Fruit fly (Drosophila melanogaster): ENCODE results near the gene dl.

The dl gene

dm6 chr2L:17425005-17425404, 25.2 kb downstream of the dl start:
- no peak for TF ChIP-seq Dfd (GFP tag; optimal IDR thresholded peaks at IDR 0.05)
- TF ChIP-seq h (GFP tag; optimal IDR thresholded peaks at IDR 0.05) = no peak
- no peak for TF ChIP-seq sage (GFP tag; optimal IDR thresholded peaks at IDR 0.05)
- TF ChIP-seq Myc (optimal IDR thresholded peaks at IDR 0.05) = no peak

DNA sequence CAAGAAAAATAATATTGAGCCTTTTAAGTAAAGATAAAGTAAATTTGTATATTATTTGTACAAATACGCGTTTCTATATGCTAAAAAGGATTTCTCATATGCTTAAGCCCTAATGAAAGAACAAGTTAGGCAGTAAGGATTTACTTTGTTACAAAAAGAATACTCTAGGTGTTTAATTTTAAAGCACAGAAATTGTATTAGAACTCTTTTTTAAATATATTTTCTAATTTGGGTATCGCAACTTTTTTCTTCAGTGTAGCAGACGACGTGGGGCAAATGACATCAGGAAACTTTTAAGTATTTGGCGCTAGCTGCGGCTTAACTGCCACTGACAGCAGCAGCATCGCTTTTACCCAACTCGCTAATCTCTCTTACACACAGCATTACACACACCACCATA, 28.1 kb downstream of the dl start:
- TF ChIP-seq Rel (GFP tag; optimal IDR thresholded peaks at IDR 0.05) (no peak), Rel (tag; optimal IDR thresholded peaks at IDR 0.05) (no peak)

DNA sequence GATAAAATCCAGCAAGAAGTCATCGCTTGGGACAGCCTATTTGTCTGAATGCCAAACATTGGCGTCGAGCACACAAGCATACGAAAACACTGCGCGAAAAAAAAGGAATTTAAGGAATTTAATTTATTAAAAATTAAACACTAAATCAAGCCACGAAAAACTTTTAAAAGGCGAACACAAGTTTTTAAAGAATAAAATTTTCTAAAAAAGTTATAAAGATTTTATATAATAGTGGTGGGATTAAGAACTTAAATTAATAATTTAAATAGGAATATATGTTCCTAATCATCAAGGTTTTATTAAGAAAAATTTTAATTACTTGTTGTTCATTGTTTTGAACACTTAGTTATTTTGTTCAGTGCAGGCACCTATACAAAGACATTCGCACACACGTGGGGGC, 28.8 kb downstream of the dl start:
- TF ChIP-seq fru (GFP tag; optimal IDR thresholded peaks at IDR 0.05) (peak; percentile 47), psq (GFP tag; optimal IDR thresholded peaks at IDR 0.05) (peak; percentile 62), Dif (GFP tag; optimal IDR thresholded peaks at IDR 0.05; ENCODE audit: partially characterized antibody) (no peak), CG9705 (GFP tag; optimal IDR thresholded peaks at IDR 0.05) (no peak), foxo (GFP tag; optimal IDR thresholded peaks at IDR 0.05) (peak in 1 of 2 experiments; percentile 18), brk (GFP tag; optimal IDR thresholded peaks at IDR 0.05) (no peak), Myc (optimal IDR thresholded peaks at IDR 0.05) (no peak), pan (optimal IDR thresholded peaks at IDR 0.05) (no peak), rgr (GFP tag; optimal IDR thresholded peaks at IDR 0.05) (peak; percentile 35), Hr83 (GFP tag; optimal IDR thresholded peaks at IDR 0.05; ENCODE audit: poor library complexity, severe bottlenecking) (no peak), CrebA (GFP tag; optimal IDR thresholded peaks at IDR 0.05; ENCODE audit: borderline replicate concordance) (no peak), HLH106 (tag; optimal IDR thresholded peaks at IDR 0.05) (peak; percentile 65), ey (GFP tag; optimal IDR thresholded peaks at IDR 0.05) (no peak), Hr78 (GFP tag; optimal IDR thresholded peaks at IDR 0.05) (no peak), OdsH (GFP tag; optimal IDR thresholded peaks at IDR 0.05) (peak; percentile 4), Hnf4 (GFP tag; optimal IDR thresholded peaks at IDR 0.05) (no peak), sage (GFP tag; optimal IDR thresholded peaks at IDR 0.05) (no peak), dmrt93B (GFP tag; optimal IDR thresholded peaks at IDR 0.05) (peak; percentile 36)

dm6 chr2L:17420419-17420818, 29.7 kb downstream of the dl start:
- TF ChIP-seq Hr83 (GFP tag; optimal IDR thresholded peaks at IDR 0.05; ENCODE audit: poor library complexity, severe bottlenecking) (no peak), Rel (GFP tag; optimal IDR thresholded peaks at IDR 0.05) (no peak), Rel (tag; optimal IDR thresholded peaks at IDR 0.05) (peak; percentile 98)

- TF ChIP-seq dl (GFP tag; optimal IDR thresholded peaks at IDR 0.05; ENCODE audit: insufficient read depth in 1 of 2, partially characterized antibody in 2 of 2) (no peak), lola (GFP tag; optimal IDR thresholded peaks at IDR 0.05) (no peak), pan (optimal IDR thresholded peaks at IDR 0.05) (no peak), GATAd (GFP tag; optimal IDR thresholded peaks at IDR 0.05) (no peak), fru (GFP tag; optimal IDR thresholded peaks at IDR 0.05) (no peak), br (GFP tag; optimal IDR thresholded peaks at IDR 0.05) (no peak), ey (GFP tag; optimal IDR thresholded peaks at IDR 0.05) (no peak), Hnf4 (GFP tag; optimal IDR thresholded peaks at IDR 0.05) (no peak), CrebA (GFP tag; optimal IDR thresholded peaks at IDR 0.05; ENCODE audit: borderline replicate concordance) (no peak), HLH106 (tag; optimal IDR thresholded peaks at IDR 0.05) (no peak), OdsH (GFP tag; optimal IDR thresholded peaks at IDR 0.05) (no peak), N (GFP tag; optimal IDR thresholded peaks at IDR 0.05) (no peak), jim (GFP tag; optimal IDR thresholded peaks at IDR 0.05) (no peak), sage (GFP tag; optimal IDR thresholded peaks at IDR 0.05) (no peak), Mio (GFP tag; optimal IDR thresholded peaks at IDR 0.05) (no peak), Jra (GFP tag; optimal IDR thresholded peaks at IDR 0.05) (no peak), psq (GFP tag; optimal IDR thresholded peaks at IDR 0.05) (no peak)
Observed at dm6 chr2L:17412533-17412932, 37.6 kb downstream of the dl start, which contains the start of gene Rsph9. Gene Rsph9, minus strand, starts transcription at chr2L:17412633.

dm6 chr2L:17410358-17410757, 39.8 kb downstream of the dl start, which contains the start of the genes Polr2J and CG15141:
Gene Polr2J, minus strand, starts transcription at chr2L:17410406.
Gene CG15141, plus strand, starts transcription at chr2L:17410641.
- peak; percentile 81 for TF ChIP-seq Hnf4 (GFP tag; optimal IDR thresholded peaks at IDR 0.05)
- TF ChIP-seq CG9705 (GFP tag; optimal IDR thresholded peaks at IDR 0.05) = peak; percentile 68
- peak; percentile 6 for TF ChIP-seq Dif (GFP tag; optimal IDR thresholded peaks at IDR 0.05; ENCODE audit: partially characterized antibody)
- no peak for TF ChIP-seq Mio (GFP tag; optimal IDR thresholded peaks at IDR 0.05)
- no peak for TF ChIP-seq N (GFP tag; optimal IDR thresholded peaks at IDR 0.05)
- peak; percentile 81 for TF ChIP-seq HLH106 (tag; optimal IDR thresholded peaks at IDR 0.05)
- no peak for TF ChIP-seq Abd-B (GFP tag; optimal IDR thresholded peaks at IDR 0.05)
- TF ChIP-seq foxo (GFP tag; optimal IDR thresholded peaks at IDR 0.05) = peak in 1 of 2 experiments; percentile 85
- TF ChIP-seq h (GFP tag; optimal IDR thresholded peaks at IDR 0.05) = peak; percentile 83
- TF ChIP-seq Hr83 (GFP tag; optimal IDR thresholded peaks at IDR 0.05; ENCODE audit: poor library complexity, severe bottlenecking) = no peak
- TF ChIP-seq Dfd (GFP tag; optimal IDR thresholded peaks at IDR 0.05) = no peak
- peak; percentile 85 for TF ChIP-seq fru (GFP tag; optimal IDR thresholded peaks at IDR 0.05)
- peak; percentile 83 for TF ChIP-seq woc (GFP tag; optimal IDR thresholded peaks at IDR 0.05)
- peak; percentile 79 for TF ChIP-seq br (GFP tag; optimal IDR thresholded peaks at IDR 0.05)
- no peak for TF ChIP-seq Vsx2 (GFP tag; optimal IDR thresholded peaks at IDR 0.05; ENCODE audit: partially characterized antibody)
- peak; percentile 79 for TF ChIP-seq psq (GFP tag; optimal IDR thresholded peaks at IDR 0.05)
- no peak for TF ChIP-seq brk (GFP tag; optimal IDR thresholded peaks at IDR 0.05)
- TF ChIP-seq GATAd (GFP tag; optimal IDR thresholded peaks at IDR 0.05) = peak; percentile 79
- TF ChIP-seq Rel (GFP tag; optimal IDR thresholded peaks at IDR 0.05) = no peak
- peak; percentile 78 for TF ChIP-seq Rel (tag; optimal IDR thresholded peaks at IDR 0.05)
- peak; percentile 86 for TF ChIP-seq sv (GFP tag; optimal IDR thresholded peaks at IDR 0.05)
- TF ChIP-seq ey (GFP tag; optimal IDR thresholded peaks at IDR 0.05) = peak; percentile 69
- peak; percentile 66 for TF ChIP-seq dsf (GFP tag; optimal IDR thresholded peaks at IDR 0.05; ENCODE audit: borderline replicate concordance)
- TF ChIP-seq dmrt93B (GFP tag; optimal IDR thresholded peaks at IDR 0.05) = peak; percentile 61
- TF ChIP-seq CG32264 (GFP tag; optimal IDR thresholded peaks at IDR 0.05) = peak; percentile 55
- peak; percentile 89 for TF ChIP-seq Myc (optimal IDR thresholded peaks at IDR 0.05)
- TF ChIP-seq OdsH (GFP tag; optimal IDR thresholded peaks at IDR 0.05) = peak; percentile 69
- TF ChIP-seq dl (GFP tag; optimal IDR thresholded peaks at IDR 0.05; ENCODE audit: insufficient read depth in 1 of 2, partially characterized antibody in 2 of 2) = no peak
